Worm (Caenorhabditis elegans) whole organism, L4 larva: ENCODE measurements around the gene cku-80.

Source experiments
- ces-1 ChIP-seq: fragments of 150-350 bp; sonication (generic microtip); optimal IDR thresholded peaks from 4 replicates; lab custom pipeline; 2014; ENCODE audit warnings: missing biosample characterization, missing genetic modification reagents, missing genetic modification characterization
- fos-1 ChIP-seq: fragments of 150-350 bp; optimal IDR thresholded peaks from 2 replicates; lab custom pipeline; 2014; ENCODE audit warnings: missing biosample characterization, missing genetic modification characterization
- hlh-11 ChIP-seq: fragments of 200-800 bp; sonication (Bioruptor generic); optimal IDR thresholded peaks from 2 replicates; lab custom pipeline; 2018; ENCODE audit warnings: mild to moderate bottlenecking, missing genetic modification characterization, missing compliant biosample characterization
- madf-9 ChIP-seq: fragments of 200-800 bp; sonication (Bioruptor generic); conservative IDR thresholded peaks from 2 replicates; pipeline ENCODE4 v1.3.6; 2022; ENCODE audit warnings: missing genetic modification reagents, missing genetic modification characterization, missing compliant biosample characterization
- mep-1 ChIP-seq: fragments of 150-350 bp; sonication (generic microtip); optimal IDR thresholded peaks from 3 replicates; lab custom pipeline; 2014; ENCODE audit warnings: missing biosample characterization, missing genetic modification characterization
- unc-62 ChIP-seq, 3 experiments: fragments of 150-350 bp in 1 of 3; sonication (generic microtip); optimal IDR thresholded peaks in 2 of 3; peaks in 1 of 3; 1 replicate in 1 of 3; 2 replicates in 2 of 3; lab custom pipeline; 2014 to 2017; ENCODE audit warnings: missing biosample characterization in 3 of 3, missing genetic modification characterization in 3 of 3, missing genetic modification reagents in 3 of 3, missing genotype in 1 of 3
- ztf-11 ChIP-seq: fragments of 150-350 bp; optimal IDR thresholded peaks from 2 replicates; lab custom pipeline; 2014; ENCODE audit warnings: missing biosample characterization, missing genetic modification characterization

- TF ChIP-seq ztf-11 (tag; lab: Kevin White, UChicago) (no peak), ces-1 (GFP tag; lab: Kevin White, UChicago) (no peak), unc-62 (GFP tag; optimal IDR thresholded peaks at IDR 0.05 in 1 of 2; lab: Kevin White, UChicago) (no peak), unc-62 (tag; optimal IDR thresholded peaks at IDR 0.05; lab: Kevin White, UChicago) (no peak), mep-1 (tag; lab: Kevin White, UChicago) (peak; percentile 70), madf-9 (no peak), hlh-11 (peak; percentile 55), fos-1 (no peak)
Observed at ce11 chrIII:4419117-4419978, at the start of gene cku-80, which contains the start of gene R07E5.7.
